Worm (Caenorhabditis elegans) whole organism, early embryonic: ENCODE results near the gene Y44A6C.2.

Experiments used
- B0310.2 ChIP-seq: sonication (generic microtip); optimal IDR thresholded peaks from 2 replicates; lab custom pipeline; 2016; ENCODE audit warnings: mild to moderate bottlenecking, missing genetic modification characterization, missing compliant biosample characterization
- F13C5.2 ChIP-seq: sonication (generic microtip); optimal IDR thresholded peaks from 2 replicates; lab custom pipeline; 2017; ENCODE audit warnings: mild to moderate bottlenecking, missing genetic modification characterization, inconsistent platforms, missing compliant biosample characterization
- aly-1 ChIP-seq: sonication (generic microtip); optimal IDR thresholded peaks from 2 replicates; lab custom pipeline; 2016; ENCODE audit warnings: missing genetic modification characterization, missing compliant biosample characterization
- ama-1 ChIP-seq: fragments of 150-350 bp; optimal IDR thresholded peaks from 2 replicates; lab custom pipeline; 2014
- ceh-13 ChIP-seq: fragments of 200-800 bp; sonication (Bioruptor generic); optimal IDR thresholded peaks from 2 replicates; lab custom pipeline; 2018; ENCODE audit warnings: mild to moderate bottlenecking, missing genetic modification characterization, missing compliant biosample characterization
- ceh-36 ChIP-seq: sonication (generic microtip); optimal IDR thresholded peaks from 2 replicates; lab custom pipeline; 2016; ENCODE audit warnings: missing genetic modification characterization, inconsistent platforms, missing compliant biosample characterization
- ets-7 ChIP-seq: sonication (generic microtip); optimal IDR thresholded peaks from 2 replicates; lab custom pipeline; 2016; ENCODE audit warnings: missing genotype, missing genetic modification characterization, missing compliant biosample characterization
- flt-1 ChIP-seq: fragments of 200-800 bp; sonication (Bioruptor generic); IDR thresholded peaks from 2 replicates; pipeline ENCODE4 v1.3.6; 2022; ENCODE audit warnings: missing genetic modification characterization, missing compliant biosample characterization
- hmbx-1 ChIP-seq: sonication (generic microtip); optimal IDR thresholded peaks from 2 replicates; lab custom pipeline; 2016; ENCODE audit warnings: mild to moderate bottlenecking, missing genetic modification characterization, missing compliant biosample characterization
- hmg-4 ChIP-seq: fragments of 200-800 bp; sonication (Bioruptor generic); optimal IDR thresholded peaks from 2 replicates; lab custom pipeline; 2018; ENCODE audit warnings: mild to moderate bottlenecking, missing genetic modification characterization, missing compliant biosample characterization
- hnd-1 ChIP-seq: sonication (generic microtip); optimal IDR thresholded peaks from 2 replicates; lab custom pipeline; 2016; ENCODE audit warnings: missing genetic modification characterization, missing compliant biosample characterization
- pes-1 ChIP-seq: fragments of 200-800 bp; sonication (Bioruptor generic); IDR thresholded peaks from 2 replicates; pipeline ENCODE4 v1.3.6; 2022; ENCODE audit warnings: missing genetic modification reagents, missing genetic modification characterization, missing compliant biosample characterization
- scrt-1 ChIP-seq: fragments of 200-800 bp; sonication (Bioruptor generic); IDR thresholded peaks from 2 replicates; pipeline ENCODE4 v1.3.6; 2022; ENCODE audit warnings: missing genetic modification characterization, missing compliant biosample characterization
- sea-1 ChIP-seq: fragments of 200-800 bp; sonication (Bioruptor generic); conservative IDR thresholded peaks from 2 replicates; pipeline ENCODE4 v1.3.6; 2022; ENCODE audit warnings: missing genetic modification characterization, missing compliant biosample characterization
- tbx-11 ChIP-seq: fragments of 200-800 bp; sonication (Bioruptor generic); IDR thresholded peaks from 2 replicates; pipeline ENCODE4 v1.3.6; 2022; ENCODE audit warnings: missing genetic modification characterization, missing compliant biosample characterization
- tbx-37 ChIP-seq: fragments of 200-800 bp; sonication (Bioruptor generic); conservative IDR thresholded peaks from 2 replicates; pipeline ENCODE4 v1.3.6; 2022; ENCODE audit warnings: missing genetic modification reagents, missing genetic modification characterization, missing compliant biosample characterization
- tra-4 ChIP-seq: sonication (generic microtip); optimal IDR thresholded peaks from 2 replicates; lab custom pipeline; 2017; ENCODE audit warnings: missing genetic modification characterization, missing compliant biosample characterization

Gene Y44A6C.2

DNA sequence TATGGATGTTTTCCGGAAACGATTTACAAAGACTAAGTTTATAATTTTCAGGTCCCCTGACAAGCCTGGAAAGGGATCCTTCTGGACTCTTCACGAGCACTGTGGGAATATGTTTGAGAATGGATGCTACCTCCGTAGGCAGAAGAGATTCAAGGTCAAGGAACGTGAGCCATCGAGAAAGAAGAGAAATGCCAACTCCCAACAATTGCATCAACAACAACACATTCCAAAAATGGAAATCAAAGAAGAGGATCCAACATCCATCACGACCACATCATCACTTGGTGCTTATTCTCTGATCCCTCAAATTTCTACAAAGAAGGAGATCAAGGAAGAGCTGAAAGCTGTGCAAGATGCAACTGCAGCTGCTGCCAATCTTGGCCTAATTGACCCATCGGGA is 36.1 kb downstream of the Y44A6C.2 start:
- TF ChIP-seq hnd-1 (tag; lab: Kevin White, UChicago), result no peak
- TF ChIP-seq B0310.2, result no peak
- no peak for TF ChIP-seq pes-1 (GFP tag; lab: Robert Waterston, UW)
- TF ChIP-seq tbx-11 (GFP tag; lab: Robert Waterston, UW), result no peak
- no peak for TF ChIP-seq tra-4 (tag; lab: Kevin White, UChicago)
- no peak for TF ChIP-seq hmbx-1
- no peak for TF ChIP-seq flt-1
- no peak for TF ChIP-seq tbx-37 (GFP tag; lab: Robert Waterston, UW)
- no peak for TF ChIP-seq ceh-13 (GFP tag; lab: Kevin White, UChicago)

DNA sequence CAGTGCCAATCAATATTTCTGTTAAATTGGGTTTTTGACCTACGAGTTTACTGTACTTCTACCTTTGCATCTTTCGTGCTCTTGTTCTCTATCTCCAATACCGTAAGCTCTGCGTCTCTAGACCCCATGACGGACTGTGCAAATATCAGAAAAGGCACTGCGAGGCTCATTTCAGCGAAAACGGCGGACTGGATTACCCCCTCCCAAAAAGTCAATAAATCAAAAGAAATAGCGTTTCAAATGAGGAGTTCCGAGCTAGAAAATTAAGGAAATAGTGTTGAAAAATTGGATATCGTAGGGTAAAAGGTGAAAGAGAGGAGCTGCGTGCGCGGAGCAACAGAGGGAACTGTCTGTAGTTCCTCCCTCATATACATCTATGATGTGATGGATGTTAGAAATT is 39.7 kb downstream of the Y44A6C.2 start:
- TF ChIP-seq tbx-37 (GFP tag; lab: Robert Waterston, UW) (no peak), B0310.2 (no peak), tbx-11 (GFP tag; lab: Robert Waterston, UW) (no peak), ets-7 (tag; lab: Kevin White, UChicago) (no peak), hmg-4 (GFP tag; lab: Kevin White, UChicago) (no peak), hnd-1 (tag; lab: Kevin White, UChicago) (no peak), sea-1 (no peak), ama-1 (lab: Kevin White, UChicago) (no peak), scrt-1 (GFP tag; lab: Robert Waterston, UW) (no peak)

DNA sequence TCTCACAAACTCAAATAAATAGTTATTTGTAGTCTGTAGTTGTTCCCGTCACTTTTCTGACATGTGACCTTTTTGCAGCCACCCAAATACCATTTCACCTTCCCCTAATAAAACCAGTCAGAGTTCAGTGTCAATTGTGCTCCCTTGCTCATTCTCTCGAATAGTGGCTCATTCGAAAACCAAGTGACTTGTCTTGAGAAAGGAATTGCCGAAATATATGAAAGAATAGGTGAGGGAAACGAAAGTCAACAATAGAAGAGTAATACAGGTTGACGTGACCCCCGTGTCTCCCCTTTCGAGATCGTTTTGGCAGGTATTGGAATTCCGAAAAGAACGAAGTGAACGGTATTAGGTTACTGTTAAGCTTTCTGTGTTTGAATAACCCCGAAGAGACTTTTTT is 41.2 kb downstream of the Y44A6C.2 start:
- no peak for TF ChIP-seq hmg-4 (GFP tag; lab: Kevin White, UChicago)
- TF ChIP-seq aly-1, result no peak
- TF ChIP-seq tbx-37 (GFP tag; lab: Robert Waterston, UW), result no peak

DNA sequence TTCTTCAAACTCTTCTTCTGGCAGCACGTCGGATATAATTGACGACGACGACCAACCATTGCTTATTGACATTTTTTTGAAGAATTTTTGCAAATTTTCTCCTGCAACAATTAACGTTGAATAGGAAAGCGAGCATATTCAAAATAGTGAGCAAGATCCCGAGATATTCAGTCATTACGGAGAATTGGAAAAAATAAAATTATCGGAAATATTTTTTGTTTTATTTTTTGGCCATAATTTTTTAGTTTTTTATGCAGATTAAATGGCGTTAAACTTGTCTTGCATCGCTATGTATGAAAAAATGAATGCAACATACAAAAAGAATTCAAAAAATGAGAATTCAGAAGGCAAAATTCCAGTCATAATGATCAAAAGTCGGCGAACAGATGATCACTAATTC is 48.0 kb downstream of the Y44A6C.2 start, which contains the start of gene elp-1:
elp-1 (minus strand) TSS at position 101 of the 400 bp plus-strand sequence.
- TF ChIP-seq B0310.2, result no peak
- TF ChIP-seq hnd-1 (tag; lab: Kevin White, UChicago), result no peak
- TF ChIP-seq tbx-11 (GFP tag; lab: Robert Waterston, UW), result no peak
- no peak for TF ChIP-seq ama-1 (lab: Kevin White, UChicago)
- no peak for TF ChIP-seq sea-1
- no peak for TF ChIP-seq ets-7 (tag; lab: Kevin White, UChicago)
- no peak for TF ChIP-seq ceh-36 (tag; lab: Kevin White, UChicago)
- no peak for TF ChIP-seq flt-1
- no peak for TF ChIP-seq hmg-4 (GFP tag; lab: Kevin White, UChicago)

DNA sequence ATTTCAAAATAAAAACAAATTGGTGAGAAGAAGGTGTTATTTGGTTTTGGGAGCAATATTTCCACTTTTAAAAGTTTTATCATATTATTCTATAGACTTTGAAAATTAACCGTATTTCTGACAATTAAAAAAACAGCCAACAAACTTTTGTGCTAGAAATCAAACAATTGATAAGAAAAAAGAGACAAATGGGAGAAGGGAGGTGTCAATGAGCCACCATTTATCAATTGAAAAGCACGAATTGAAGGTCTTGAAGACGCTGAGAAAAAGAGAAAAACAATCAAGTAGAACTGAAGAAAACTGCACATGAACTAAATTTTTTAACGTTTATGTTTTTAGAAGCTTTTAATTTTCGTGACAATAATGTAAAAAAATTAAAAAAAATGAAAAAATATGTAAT is 48.8 kb downstream of the Y44A6C.2 start:
- no peak for TF ChIP-seq hnd-1 (tag; lab: Kevin White, UChicago)
- no peak for TF ChIP-seq tbx-11 (GFP tag; lab: Robert Waterston, UW)
- no peak for TF ChIP-seq scrt-1 (GFP tag; lab: Robert Waterston, UW)
- TF ChIP-seq tbx-37 (GFP tag; lab: Robert Waterston, UW), result no peak
- no peak for TF ChIP-seq ets-7 (tag; lab: Kevin White, UChicago)
- TF ChIP-seq F13C5.2 (tag; lab: Kevin White, UChicago), result no peak

DNA sequence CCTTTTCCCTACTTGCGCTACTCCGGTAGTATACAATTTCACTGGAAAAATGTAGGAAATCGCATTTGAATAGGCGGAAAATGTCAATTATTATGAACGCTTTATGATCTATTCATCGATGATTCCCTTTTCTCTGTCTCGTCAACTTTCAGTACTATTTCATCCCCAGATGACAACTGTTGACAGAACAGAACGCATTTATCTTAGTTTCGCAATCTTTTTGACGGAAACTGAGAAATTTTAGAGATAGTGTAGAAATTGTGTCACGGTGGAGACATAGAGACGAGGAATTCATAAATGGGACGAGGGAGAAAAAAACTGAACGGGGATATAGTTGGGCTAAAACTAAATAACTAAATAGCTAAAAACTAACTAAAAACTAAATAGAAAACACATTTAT is 49.7 kb downstream of the Y44A6C.2 start:
- TF ChIP-seq hmbx-1 (no peak), tra-4 (tag; lab: Kevin White, UChicago) (no peak), sea-1 (no peak), ets-7 (tag; lab: Kevin White, UChicago) (no peak), scrt-1 (GFP tag; lab: Robert Waterston, UW) (no peak), tbx-11 (GFP tag; lab: Robert Waterston, UW) (no peak), aly-1 (no peak), hnd-1 (tag; lab: Kevin White, UChicago) (no peak)
